Worm (Caenorhabditis elegans) whole organism, L1 larva: Measurements from ENCODE around the gene str-68.

Experiments used
- C04F5.9 ChIP-seq: sonication (generic microtip); optimal IDR thresholded peaks from 2 replicates; lab custom pipeline; 2016; ENCODE audit warnings: missing genetic modification characterization, missing compliant biosample characterization
- C16A3.4 ChIP-seq: fragments of 150-350 bp; optimal IDR thresholded peaks from 2 replicates; lab custom pipeline; 2014; ENCODE audit warnings: missing biosample characterization, missing genetic modification characterization
- C34B4.2 ChIP-seq: sonication (generic microtip); optimal IDR thresholded peaks from 2 replicates; lab custom pipeline; 2017; ENCODE audit warnings: mild to moderate bottlenecking, missing genetic modification characterization, missing compliant biosample characterization
- blmp-1 ChIP-seq: fragments of 150-350 bp; optimal IDR thresholded peaks from 2 replicates; lab custom pipeline; 2014; ENCODE audit warnings: missing biosample characterization, missing genetic modification characterization
- ceh-63 ChIP-seq: fragments of 200-800 bp; sonication (Bioruptor generic); optimal IDR thresholded peaks from 2 replicates; lab custom pipeline; 2018; ENCODE audit warnings: mild to moderate bottlenecking, missing genetic modification characterization, missing compliant biosample characterization
- ceh-88 ChIP-seq: fragments of 200-800 bp; sonication (Bioruptor generic); IDR thresholded peaks from 2 replicates; pipeline ENCODE4 v1.3.6; 2022; ENCODE audit warnings: missing genetic modification characterization, missing compliant biosample characterization
- fkh-10 ChIP-seq: sonication (generic microtip); optimal IDR thresholded peaks from 2 replicates; lab custom pipeline; 2017; ENCODE audit warnings: missing biosample characterization, missing genetic modification reagents, missing genetic modification characterization
- fkh-4 ChIP-seq: sonication (generic microtip); optimal IDR thresholded peaks from 2 replicates; lab custom pipeline; 2016; ENCODE audit warnings: missing compliant biosample characterization, missing genetic modification characterization, borderline replicate concordance
- grh-1 ChIP-seq: fragments of 200-800 bp; sonication (Bioruptor generic); IDR thresholded peaks from 2 replicates; pipeline ENCODE4 v1.3.6; 2022; ENCODE audit warnings: missing genetic modification reagents, missing genetic modification characterization, missing compliant biosample characterization
- hpl-2 ChIP-seq: fragments of 150-350 bp; optimal IDR thresholded peaks from 2 replicates; lab custom pipeline; 2014; ENCODE audit warnings: missing biosample characterization, missing genetic modification reagents, missing genetic modification characterization
- irx-1 ChIP-seq: sonication (generic microtip); optimal IDR thresholded peaks from 2 replicates; lab custom pipeline; 2016; ENCODE audit warnings: missing genetic modification characterization, missing compliant biosample characterization
- jun-1 ChIP-seq: fragments of 150-350 bp; optimal IDR thresholded peaks from 2 replicates; lab custom pipeline; 2014; ENCODE audit warnings: missing biosample characterization, missing genetic modification reagents, missing genetic modification characterization
- lin-14 ChIP-seq: fragments of 200-800 bp; sonication (Bioruptor generic); optimal IDR thresholded peaks from 2 replicates; lab custom pipeline; 2018; ENCODE audit warnings: mild to moderate bottlenecking, missing genetic modification characterization, moderate library complexity, missing compliant biosample characterization
- lin-15B ChIP-seq: fragments of 150-350 bp; sonication (generic microtip); optimal IDR thresholded peaks from 3 replicates; lab custom pipeline; 2014; ENCODE audit warnings: missing biosample characterization, missing genetic modification characterization
- lin-35 ChIP-seq, 2 experiments: fragments of 150-350 bp; optimal IDR thresholded peaks; 2 replicates each; lab custom pipeline; 2014; ENCODE audit warnings: missing biosample characterization in 2 of 2, missing genetic modification characterization in 2 of 2, missing genetic modification reagents in 2 of 2
- lin-39 ChIP-seq: fragments of 150-350 bp; optimal IDR thresholded peaks from 2 replicates; lab custom pipeline; 2014; ENCODE audit warnings: missing biosample characterization, missing genetic modification reagents, missing genetic modification characterization
- lir-3 ChIP-seq: sonication (generic microtip); optimal IDR thresholded peaks from 2 replicates; lab custom pipeline; 2016; ENCODE audit warnings: mild to moderate bottlenecking, missing genetic modification characterization, moderate library complexity, missing compliant biosample characterization; ENCODE audit not compliant: poor library complexity
- mef-2 ChIP-seq: fragments of 150-350 bp; optimal IDR thresholded peaks from 2 replicates; lab custom pipeline; 2014; ENCODE audit warnings: missing biosample characterization, missing genetic modification characterization
- mep-1 ChIP-seq: fragments of 150-350 bp; optimal IDR thresholded peaks from 2 replicates; lab custom pipeline; 2014; ENCODE audit warnings: missing biosample characterization, missing genetic modification characterization
- nhr-11 ChIP-seq: fragments of 150-350 bp; optimal IDR thresholded peaks from 2 replicates; lab custom pipeline; 2014; ENCODE audit warnings: missing biosample characterization, missing genetic modification characterization
- nhr-12 ChIP-seq: sonication (generic microtip); optimal IDR thresholded peaks from 2 replicates; lab custom pipeline; 2017; ENCODE audit warnings: missing biosample characterization, missing genetic modification characterization
- nhr-20 ChIP-seq: sonication (generic microtip); optimal IDR thresholded peaks from 2 replicates; lab custom pipeline; 2016; ENCODE audit warnings: mild to moderate bottlenecking, missing genetic modification characterization, missing compliant biosample characterization
- nhr-76 ChIP-seq: sonication (generic microtip); optimal IDR thresholded peaks from 2 replicates; lab custom pipeline; 2017; ENCODE audit warnings: missing biosample characterization, missing genetic modification characterization
- nhr-77 ChIP-seq: fragments of 150-350 bp; optimal IDR thresholded peaks from 2 replicates; lab custom pipeline; 2014; ENCODE audit warnings: missing biosample characterization, missing genetic modification characterization
- nhr-90 ChIP-seq: sonication (generic microtip); optimal IDR thresholded peaks from 2 replicates; lab custom pipeline; 2016; ENCODE audit warnings: mild to moderate bottlenecking, missing genetic modification characterization, missing compliant biosample characterization; ENCODE audit not compliant: poor library complexity
- pax-3 ChIP-seq: fragments of 200-800 bp; sonication (Bioruptor generic); optimal IDR thresholded peaks from 2 replicates; lab custom pipeline; 2018; ENCODE audit warnings: mild to moderate bottlenecking, missing genetic modification characterization, moderate library complexity, missing compliant biosample characterization
- rnt-1 ChIP-seq: sonication (generic microtip); optimal IDR thresholded peaks from 2 replicates; lab custom pipeline; 2016; ENCODE audit warnings: mild to moderate bottlenecking, missing genetic modification characterization, moderate library complexity, missing compliant biosample characterization
- snpc-4 ChIP-seq: fragments of 150-350 bp; optimal IDR thresholded peaks from 2 replicates; lab custom pipeline; 2014; ENCODE audit warnings: missing biosample characterization, missing genetic modification characterization
- snu-23 ChIP-seq: sonication (generic microtip); optimal IDR thresholded peaks from 2 replicates; lab custom pipeline; 2016; ENCODE audit warnings: missing genetic modification characterization, missing compliant biosample characterization
- sox-4 ChIP-seq: sonication (generic microtip); optimal IDR thresholded peaks from 2 replicates; lab custom pipeline; 2016; ENCODE audit warnings: missing genetic modification characterization, missing compliant biosample characterization
- sup-37 ChIP-seq: fragments of 200-800 bp; sonication (Bioruptor generic); optimal IDR thresholded peaks from 2 replicates; lab custom pipeline; 2018; ENCODE audit warnings: mild to moderate bottlenecking, missing genetic modification characterization, missing compliant biosample characterization
- tbx-2 ChIP-seq: sonication (generic microtip); optimal IDR thresholded peaks from 2 replicates; lab custom pipeline; 2016; ENCODE audit warnings: missing genetic modification characterization, missing compliant biosample characterization
- unc-86 ChIP-seq: sonication (generic microtip); optimal IDR thresholded peaks from 2 replicates; lab custom pipeline; 2016; ENCODE audit warnings: missing genetic modification characterization, missing compliant biosample characterization
- vab-15 ChIP-seq: sonication (generic microtip); optimal IDR thresholded peaks from 2 replicates; lab custom pipeline; 2017; ENCODE audit warnings: missing genotype, mild to moderate bottlenecking, missing genetic modification characterization, missing compliant biosample characterization
- xbp-1 ChIP-seq: sonication (generic microtip); optimal IDR thresholded peaks from 2 replicates; lab custom pipeline; 2016; ENCODE audit warnings: missing genetic modification characterization, missing compliant biosample characterization
- ztf-11 ChIP-seq, 2 experiments: sonication (generic microtip); optimal IDR thresholded peaks; 2 replicates each; lab custom pipeline; 2016 to 2017; ENCODE audit warnings: missing genetic modification characterization in 2 of 2, missing biosample characterization in 1 of 2, missing compliant biosample characterization in 1 of 2

The str-68 gene

ce11 chrV:3107450-3107849, at the start of gene str-68:
Gene str-68 (minus strand): TSS chrV:3107550.
- TF ChIP-seq C16A3.4 (no peak), C34B4.2 (tag; lab: Kevin White, UChicago) (no peak), pax-3 (no peak)

- no peak for TF ChIP-seq nhr-90 (tag; lab: Kevin White, UChicago)
- TF ChIP-seq ceh-88 = no peak
- no peak for TF ChIP-seq blmp-1 (tag; lab: Kevin White, UChicago)
- TF ChIP-seq mef-2 (tag; lab: Kevin White, UChicago) = no peak
- no peak for TF ChIP-seq rnt-1
- no peak for TF ChIP-seq ceh-63 (GFP tag; lab: Kevin White, UChicago)
- no peak for TF ChIP-seq jun-1 (tag; lab: Kevin White, UChicago)
- no peak for TF ChIP-seq sup-37 (GFP tag; lab: Kevin White, UChicago)
- TF ChIP-seq nhr-11 (tag; lab: Kevin White, UChicago) = no peak
- no peak for TF ChIP-seq lin-14
- TF ChIP-seq, all 84 proteins: peak for 0
Measured at ce11 chrV:3156786-3157185, 49.4 kb upstream of the str-68 start, which contains the start of gene exh-1. Gene exh-1 (plus strand): TSS chrV:3157086.

DNA sequence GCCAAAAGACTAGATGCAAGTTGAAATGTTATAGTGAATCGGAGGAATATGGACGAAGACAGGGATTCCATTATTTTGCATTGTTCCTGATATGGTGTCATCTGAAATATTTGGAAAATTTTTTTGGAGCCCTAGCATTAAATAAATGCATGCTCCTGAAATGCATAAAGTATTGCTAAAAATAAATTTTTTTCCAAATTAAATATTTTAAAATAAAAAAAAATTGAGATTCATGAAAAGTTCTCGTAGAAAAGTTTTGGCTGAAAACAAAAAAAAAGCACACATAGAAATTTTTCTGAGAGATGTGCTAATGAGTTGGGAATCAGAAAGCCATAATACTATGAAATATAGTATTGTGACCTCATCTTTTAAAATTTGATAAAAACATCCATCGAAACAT, 47.7 kb upstream of the str-68 start, which contains the start of gene srab-7:
Gene srab-7, minus strand, starts transcription at position 101 of the 400 bp plus-strand sequence.
- TF ChIP-seq nhr-12 (tag; lab: Kevin White, UChicago) = no peak
- TF ChIP-seq lin-15B (tag; lab: Kevin White, UChicago) = no peak
- TF ChIP-seq fkh-10 (GFP tag; lab: Kevin White, UChicago) = no peak
- TF ChIP-seq snu-23 (GFP tag; lab: Kevin White, UChicago) = no peak
- no peak for TF ChIP-seq nhr-20 (tag; lab: Kevin White, UChicago)

- TF ChIP-seq lin-35 (GFP tag; optimal IDR thresholded peaks at IDR 0.05; lab: Kevin White, UChicago) (no peak), irx-1 (no peak), nhr-12 (tag; lab: Kevin White, UChicago) (no peak), blmp-1 (tag; lab: Kevin White, UChicago) (no peak), tbx-2 (tag; lab: Kevin White, UChicago) (no peak), xbp-1 (tag; lab: Kevin White, UChicago) (no peak), fkh-10 (GFP tag; lab: Kevin White, UChicago) (no peak)
Measured at ce11 chrV:3151862-3152261, 44.5 kb upstream of the str-68 start, which contains the start of gene srab-6. Gene srab-6 (minus strand): TSS chrV:3151962.

DNA sequence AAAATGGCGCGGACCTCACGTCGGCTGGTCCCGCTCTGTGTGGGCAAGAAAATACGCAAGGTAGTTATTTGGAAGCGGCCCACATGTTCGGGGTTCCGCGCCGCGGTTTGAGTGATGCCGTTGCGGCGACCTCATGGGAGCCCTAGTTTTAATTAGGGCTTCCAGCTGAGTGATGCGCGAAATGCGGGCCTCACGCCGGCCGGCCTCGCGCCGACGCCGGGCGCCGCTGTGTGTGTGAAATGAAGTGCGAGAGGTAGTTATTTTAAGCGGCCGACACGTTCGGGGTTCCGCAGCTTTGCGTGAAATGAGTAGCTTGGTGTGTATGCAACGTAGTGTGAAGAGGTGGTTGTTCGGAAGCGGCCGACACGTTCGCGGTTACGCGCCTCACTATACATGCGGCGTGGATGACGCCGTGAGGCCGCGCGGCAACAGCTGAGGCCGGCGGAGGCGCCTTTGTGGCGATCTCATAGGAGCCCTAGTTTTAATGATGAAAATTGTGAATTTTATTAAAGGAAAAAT, 42.6 kb upstream of the str-68 start:
- TF ChIP-seq C04F5.9 (tag; lab: Kevin White, UChicago) (no peak), xbp-1 (tag; lab: Kevin White, UChicago) (no peak), lin-39 (no peak), vab-15 (tag; lab: Kevin White, UChicago) (no peak), grh-1 (GFP tag; lab: Robert Waterston, UW) (no peak), unc-86 (tag; lab: Kevin White, UChicago) (no peak), snpc-4 (tag; lab: Kevin White, UChicago) (no peak), ztf-11 (tag; optimal IDR thresholded peaks at IDR 0.05; lab: Kevin White, UChicago) (no peak), hpl-2 (no peak), mep-1 (no peak), C16A3.4 (no peak), nhr-11 (tag; lab: Kevin White, UChicago) (no peak), lir-3 (tag; lab: Kevin White, UChicago) (no peak), fkh-4 (no peak), nhr-77 (tag; lab: Kevin White, UChicago) (no peak), sup-37 (GFP tag; lab: Kevin White, UChicago) (no peak), nhr-76 (tag; lab: Kevin White, UChicago) (no peak), sox-4 (no peak)
